Fruit fly (Drosophila melanogaster) whole organism, wandering third instar larva: Measurements from ENCODE around the gene SmydA-9.
A peak's percentile ranks its signal among the peaks of the same experiment; 100 is the strongest.

Source experiments
- Abd-B ChIP-seq: fragments of >200 bp; optimal IDR thresholded peaks from 2 replicates; lab custom pipeline; 2017; ENCODE audit warnings: missing biosample characterization, missing genetic modification characterization
- CG32264 ChIP-seq: fragments of 200-800 bp; sonication (Bioruptor generic); optimal IDR thresholded peaks from 2 replicates; lab custom pipeline; 2016; ENCODE audit warnings: missing biosample characterization, missing genetic modification characterization
- CG9705 ChIP-seq: fragments of 200-800 bp; sonication (Bioruptor generic); optimal IDR thresholded peaks from 2 replicates; lab custom pipeline; 2018; ENCODE audit warnings: missing biosample characterization, mild to moderate bottlenecking, missing genetic modification characterization
- CrebA ChIP-seq: fragments of 200-800 bp; sonication (Bioruptor generic); optimal IDR thresholded peaks from 2 replicates; lab custom pipeline; 2016; ENCODE audit warnings: missing biosample characterization, mild to moderate bottlenecking, missing genetic modification characterization, borderline replicate concordance
- Dfd ChIP-seq: fragments of >200 bp; optimal IDR thresholded peaks from 2 replicates; lab custom pipeline; 2017; ENCODE audit warnings: missing biosample characterization, missing genetic modification characterization
- Dif ChIP-seq: fragments of 200-275, 200-300 bp; sonication (Bioruptor generic); optimal IDR thresholded peaks from 2 replicates; lab custom pipeline; 2018; ENCODE audit warnings: missing biosample characterization, missing genetic modification characterization; ENCODE audit not compliant: partially characterized antibody
- GATAd ChIP-seq: sonication (Bioruptor generic); optimal IDR thresholded peaks from 2 replicates; lab custom pipeline; 2016; ENCODE audit warnings: missing biosample characterization, missing genetic modification characterization
- HLH106 ChIP-seq: fragments of 200-800 bp; optimal IDR thresholded peaks from 3 replicates; lab custom pipeline; 2019; ENCODE audit warnings: missing biosample characterization, mild to moderate bottlenecking, missing genetic modification characterization, moderate library complexity
- Hnf4 ChIP-seq: fragments of 200-800 bp; sonication (Bioruptor generic); optimal IDR thresholded peaks from 2 replicates; lab custom pipeline; 2016; ENCODE audit warnings: missing biosample characterization, mild to moderate bottlenecking, missing genetic modification characterization
- Hr78 ChIP-seq: fragments of >200 bp; optimal IDR thresholded peaks from 2 replicates; lab custom pipeline; 2017; ENCODE audit warnings: missing biosample characterization, missing genetic modification characterization
- Hr83 ChIP-seq: fragments of 200-300 bp; sonication (Bioruptor generic); optimal IDR thresholded peaks from 2 replicates; lab custom pipeline; 2016; ENCODE audit warnings: missing biosample characterization, mild to moderate bottlenecking, missing genetic modification characterization, moderate library complexity; ENCODE audit not compliant: poor library complexity, severe bottlenecking
- Jra ChIP-seq: sonication (Bioruptor generic); optimal IDR thresholded peaks from 2 replicates; lab custom pipeline; 2016; ENCODE audit warnings: missing biosample characterization, missing genetic modification characterization
- Myc ChIP-seq: fragments of >200 bp; optimal IDR thresholded peaks from 2 replicates; lab custom pipeline; 2017
- N ChIP-seq: fragments of >200 bp; optimal IDR thresholded peaks from 2 replicates; lab custom pipeline; 2018; ENCODE audit warnings: missing biosample characterization, missing external identifiers, missing genetic modification characterization
- OdsH ChIP-seq: fragments of 200-800 bp; sonication (Bioruptor generic); optimal IDR thresholded peaks from 2 replicates; lab custom pipeline; 2016; ENCODE audit warnings: missing biosample characterization, mild to moderate bottlenecking, missing genetic modification characterization
- Rel ChIP-seq, 2 experiments: fragments of 200-800 bp; sonication (Bioruptor generic) in 1 of 2; optimal IDR thresholded peaks; 2 replicates in 1 of 2; 3 replicates in 1 of 2; lab custom pipeline; 2016 to 2019; ENCODE audit warnings: mild to moderate bottlenecking in 2 of 2, missing biosample characterization in 2 of 2, missing genetic modification characterization in 2 of 2, moderate library complexity in 1 of 2
- Sp1 ChIP-seq: fragments of 200-800 bp; sonication (Bioruptor generic); optimal IDR thresholded peaks from 3 replicates; lab custom pipeline; 2019; ENCODE audit warnings: missing biosample characterization, mild to moderate bottlenecking, missing genetic modification characterization, moderate library complexity
- Vsx2 ChIP-seq: fragments of 200-300, 225-300 bp; sonication (Bioruptor generic); optimal IDR thresholded peaks from 2 replicates; lab custom pipeline; 2018; ENCODE audit warnings: missing biosample characterization, missing genetic modification characterization; ENCODE audit not compliant: partially characterized antibody
- br ChIP-seq: fragments of 200-800 bp; sonication (Bioruptor generic); optimal IDR thresholded peaks from 2 replicates; lab custom pipeline; 2016; ENCODE audit warnings: missing biosample characterization, missing genetic modification characterization
- dl ChIP-seq, 2 experiments: fragments of 175-275, 200-275 bp in 1 of 2; fragments of 200-275 bp in 1 of 2; sonication (Bioruptor generic); optimal IDR thresholded peaks; lab custom pipeline; 2018; ENCODE audit warnings: mild to moderate bottlenecking in 2 of 2, missing biosample characterization in 2 of 2, missing genetic modification characterization in 2 of 2, moderate library complexity in 2 of 2; ENCODE audit not compliant: partially characterized antibody in 2 of 2, insufficient read depth in 1 of 2
- dmrt93B ChIP-seq: fragments of 200-800 bp; sonication (Bioruptor generic); optimal IDR thresholded peaks from 2 replicates; lab custom pipeline; 2018; ENCODE audit warnings: missing biosample characterization, mild to moderate bottlenecking, missing genetic modification characterization
- dsf ChIP-seq: sonication (Bioruptor generic); optimal IDR thresholded peaks from 2 replicates; lab custom pipeline; 2016; ENCODE audit warnings: missing biosample characterization, missing genetic modification characterization, borderline replicate concordance
- ey ChIP-seq: fragments of 200-800 bp; sonication (Bioruptor generic); optimal IDR thresholded peaks from 2 replicates; lab custom pipeline; 2016; ENCODE audit warnings: missing biosample characterization, missing genetic modification characterization
- foxo ChIP-seq, 2 experiments: fragments of 200-800 bp; sonication (Bioruptor generic); optimal IDR thresholded peaks; 2 replicates in 1 of 2; 3 replicates in 1 of 2; lab custom pipeline; 2016 to 2017; ENCODE audit warnings: missing biosample characterization in 2 of 2, missing genetic modification characterization in 2 of 2
- fru ChIP-seq: fragments of 200-800 bp; sonication (Bioruptor generic); optimal IDR thresholded peaks from 3 replicates; lab custom pipeline; 2016; ENCODE audit warnings: missing biosample characterization, mild to moderate bottlenecking, missing genetic modification characterization
- h ChIP-seq: fragments of 200-800 bp; sonication (Bioruptor generic); optimal IDR thresholded peaks from 3 replicates; lab custom pipeline; 2016; ENCODE audit warnings: missing biosample characterization, mild to moderate bottlenecking, missing genetic modification characterization
- jim ChIP-seq: fragments of 175-275, 200-325 bp; sonication (Bioruptor generic); optimal IDR thresholded peaks from 2 replicates; lab custom pipeline; 2016; ENCODE audit warnings: missing biosample characterization, mild to moderate bottlenecking, missing genetic modification characterization
- lola ChIP-seq: fragments of >200 bp; optimal IDR thresholded peaks from 2 replicates; lab custom pipeline; 2017; ENCODE audit warnings: missing biosample characterization, missing genetic modification characterization
- pan ChIP-seq: fragments of >200 bp; optimal IDR thresholded peaks from 2 replicates; lab custom pipeline; 2017
- psq ChIP-seq: fragments of 200-800 bp; sonication (Bioruptor generic); optimal IDR thresholded peaks from 3 replicates; lab custom pipeline; 2017; ENCODE audit warnings: missing biosample characterization, mild to moderate bottlenecking, missing genetic modification characterization, moderate library complexity
- rgr ChIP-seq: fragments of 200-800 bp; sonication (Bioruptor generic); optimal IDR thresholded peaks from 3 replicates; lab custom pipeline; 2016; ENCODE audit warnings: missing biosample characterization, mild to moderate bottlenecking, missing genetic modification characterization
- sage ChIP-seq: fragments of 200-800 bp; sonication (Bioruptor generic); optimal IDR thresholded peaks from 2 replicates; lab custom pipeline; 2016; ENCODE audit warnings: missing biosample characterization, mild to moderate bottlenecking, missing genetic modification characterization
- sv ChIP-seq: fragments of 200-800 bp; sonication (Bioruptor generic); optimal IDR thresholded peaks from 3 replicates; lab custom pipeline; 2016; ENCODE audit warnings: missing biosample characterization, missing genetic modification characterization
- tai ChIP-seq: sonication (Bioruptor generic); optimal IDR thresholded peaks from 2 replicates; lab custom pipeline; 2016; ENCODE audit warnings: missing biosample characterization, missing genetic modification characterization
- usp ChIP-seq: fragments of >200 bp; optimal IDR thresholded peaks from 2 replicates; lab custom pipeline; 2017; ENCODE audit warnings: missing biosample characterization, missing genetic modification characterization
- woc ChIP-seq: sonication (Bioruptor generic); optimal IDR thresholded peaks from 2 replicates; lab custom pipeline; 2016; ENCODE audit warnings: missing biosample characterization, mild to moderate bottlenecking, missing genetic modification characterization

SmydA-9 gene

DNA sequence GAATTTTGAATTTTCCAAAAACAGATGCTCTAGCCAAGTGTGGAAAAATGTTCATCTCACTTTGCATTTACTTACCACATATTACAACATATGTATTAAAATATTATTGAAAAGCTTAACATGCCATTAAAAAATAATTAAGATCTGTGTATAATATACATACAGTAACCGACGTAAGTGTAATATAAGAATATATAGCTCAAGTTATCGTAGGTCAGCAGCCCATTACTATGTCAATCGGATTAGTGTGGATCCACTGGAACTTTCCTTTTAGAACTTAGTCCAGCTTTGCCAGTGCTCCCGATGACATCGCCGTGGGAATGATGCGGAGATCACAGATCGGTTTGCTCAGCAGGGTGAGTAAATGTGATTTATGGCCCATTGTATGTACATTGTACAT lies 3.9 kb upstream of the SmydA-9 start, which contains the start of gene Obp8a:
Obp8a (plus strand) TSS at position 301 of the 400 bp plus-strand sequence.
- TF ChIP-seq Abd-B (GFP tag; lab: Kevin White, UChicago) = no peak
- no peak for TF ChIP-seq sage (GFP tag; lab: Kevin White, UChicago)
- no peak for TF ChIP-seq woc (GFP tag; lab: Kevin White, UChicago)
- TF ChIP-seq GATAd (GFP tag; lab: Kevin White, UChicago) = no peak
- TF ChIP-seq dl (GFP tag; optimal IDR thresholded peaks at IDR 0.05; lab: Kevin White, UChicago; ENCODE audit: insufficient read depth in 1 of 2, partially characterized antibody in 2 of 2) = no peak

DNA sequence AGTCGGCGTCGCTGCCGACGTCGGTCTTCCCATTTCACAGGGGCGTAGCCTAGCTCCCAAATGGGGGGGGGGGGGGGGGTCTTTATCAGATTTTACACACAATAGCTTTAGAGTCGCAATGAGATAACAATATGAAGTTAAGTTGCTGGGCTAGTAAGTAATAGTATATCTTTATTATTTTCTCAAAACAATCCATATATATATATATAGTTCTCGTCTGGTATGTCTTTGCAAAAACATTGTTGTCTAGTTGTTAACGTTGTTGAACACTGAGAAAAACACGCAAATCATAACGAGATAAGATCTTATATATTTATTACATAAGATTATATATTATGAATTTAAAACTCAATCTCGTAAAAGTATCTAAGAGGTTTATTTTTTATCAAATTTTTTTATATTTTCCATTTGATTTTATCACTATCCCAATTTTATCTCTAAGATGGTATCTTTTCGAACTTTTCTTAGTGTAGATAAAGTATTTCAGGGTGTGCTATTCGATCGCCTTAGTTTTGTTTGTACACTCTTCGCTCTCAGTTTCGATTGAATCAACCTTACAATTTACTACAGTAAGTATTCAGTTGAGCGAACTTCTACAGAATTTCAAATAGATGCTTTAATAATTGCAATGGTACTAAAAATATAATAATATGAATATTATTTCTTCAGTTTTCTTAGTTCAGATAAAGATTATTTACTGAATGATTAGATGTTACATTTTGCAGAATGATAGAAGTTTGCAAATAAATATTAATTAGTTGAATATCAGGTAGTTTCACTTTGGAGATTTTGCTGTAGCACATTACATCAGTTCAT lies 8.6 kb downstream of the SmydA-9 start:
- TF ChIP-seq foxo (GFP tag; optimal IDR thresholded peaks at IDR 0.05; lab: Kevin White, UChicago) = peak in 1 of 2 experiments; percentile 5
- TF ChIP-seq h (GFP tag; lab: Kevin White, UChicago) = peak; percentile 14
- peak; percentile 44 for TF ChIP-seq rgr
- no peak for TF ChIP-seq Dfd (GFP tag; lab: Kevin White, UChicago)
- no peak for TF ChIP-seq Rel (GFP tag; optimal IDR thresholded peaks at IDR 0.05; lab: Kevin White, UChicago)
- no peak for TF ChIP-seq Rel (tag; optimal IDR thresholded peaks at IDR 0.05; lab: Kevin White, UChicago)
- TF ChIP-seq fru (GFP tag; lab: Kevin White, UChicago) = peak; percentile 21
- peak; percentile 29 for TF ChIP-seq psq (GFP tag; lab: Kevin White, UChicago)
- TF ChIP-seq GATAd (GFP tag; lab: Kevin White, UChicago) = no peak
- no peak for TF ChIP-seq br (GFP tag; lab: Kevin White, UChicago)
- TF ChIP-seq sv (GFP tag; lab: Kevin White, UChicago) = peak; percentile 4
- peak; percentile 44 for TF ChIP-seq HLH106 (tag; lab: Kevin White, UChicago)

DNA sequence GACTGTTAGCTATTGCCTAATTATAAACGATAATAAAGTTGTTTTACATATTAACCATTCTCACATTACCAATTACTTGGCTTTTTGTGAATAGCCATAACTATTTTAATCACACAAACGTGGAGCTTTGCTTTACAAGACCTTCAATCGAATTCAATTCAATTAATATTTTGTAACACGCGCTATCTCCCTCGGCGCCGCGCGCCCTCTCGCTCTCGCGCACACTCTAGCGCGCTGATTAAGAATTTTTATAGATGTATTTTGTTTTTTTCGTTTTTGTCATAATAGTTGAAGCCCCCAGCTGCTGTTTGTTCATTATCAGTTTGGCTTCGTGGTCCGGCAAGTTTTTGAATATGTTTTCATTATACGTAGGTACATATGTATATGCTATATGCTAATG lies 9.6 kb downstream of the SmydA-9 start:
- TF ChIP-seq tai (no peak), sage (GFP tag; lab: Kevin White, UChicago) (no peak), HLH106 (tag; lab: Kevin White, UChicago) (no peak), foxo (GFP tag; optimal IDR thresholded peaks at IDR 0.05; lab: Kevin White, UChicago) (no peak), fru (GFP tag; lab: Kevin White, UChicago) (no peak), Dfd (GFP tag; lab: Kevin White, UChicago) (no peak)

- no peak for TF ChIP-seq h (GFP tag; lab: Kevin White, UChicago)
- no peak for TF ChIP-seq foxo (GFP tag; optimal IDR thresholded peaks at IDR 0.05; lab: Kevin White, UChicago)
- no peak for TF ChIP-seq Hnf4 (GFP tag; lab: Kevin White, UChicago)
- no peak for TF ChIP-seq Rel (GFP tag; optimal IDR thresholded peaks at IDR 0.05; lab: Kevin White, UChicago)
- TF ChIP-seq Rel (tag; optimal IDR thresholded peaks at IDR 0.05; lab: Kevin White, UChicago) = peak; percentile 79
- TF ChIP-seq dmrt93B (GFP tag; lab: Kevin White, UChicago) = no peak
- TF ChIP-seq CrebA = no peak
- no peak for TF ChIP-seq sv (GFP tag; lab: Kevin White, UChicago)
- no peak for TF ChIP-seq br (GFP tag; lab: Kevin White, UChicago)
- TF ChIP-seq woc (GFP tag; lab: Kevin White, UChicago) = no peak
Observed at dm6 chrX:9200234-9200633, 10.5 kb downstream of the SmydA-9 start.

- no peak for TF ChIP-seq Abd-B (GFP tag; lab: Kevin White, UChicago)
- no peak for TF ChIP-seq Vsx2 (GFP tag; lab: Kevin White, UChicago)
- peak; percentile 81 for TF ChIP-seq Hnf4 (GFP tag; lab: Kevin White, UChicago)
- peak; percentile 81 for TF ChIP-seq sage (GFP tag; lab: Kevin White, UChicago)
- TF ChIP-seq pan (lab: Kevin White, UChicago) = no peak
- TF ChIP-seq Dfd (GFP tag; lab: Kevin White, UChicago) = no peak
- TF ChIP-seq Sp1 = peak; percentile 69
- no peak for TF ChIP-seq lola (GFP tag; lab: Kevin White, UChicago)
- TF ChIP-seq Jra = peak; percentile 73
- TF ChIP-seq jim (GFP tag; lab: Kevin White, UChicago) = no peak
- no peak for TF ChIP-seq CG32264 (GFP tag; lab: Kevin White, UChicago)
- no peak for TF ChIP-seq Myc (lab: Kevin White, UChicago)
- peak; percentile 36 for TF ChIP-seq dmrt93B (GFP tag; lab: Kevin White, UChicago)
- no peak for TF ChIP-seq Hr78 (GFP tag; lab: Kevin White, UChicago)
- TF ChIP-seq N (GFP tag; lab: Kevin White, UChicago) = no peak
- peak; percentile 44 for TF ChIP-seq CG9705 (GFP tag; lab: Kevin White, UChicago)
- TF ChIP-seq sv (GFP tag; lab: Kevin White, UChicago) = peak; percentile 71
- TF ChIP-seq rgr = peak; percentile 85
- peak; percentile 79 for TF ChIP-seq OdsH
- peak; percentile 59 for TF ChIP-seq ey (GFP tag; lab: Kevin White, UChicago)
- peak; percentile 66 for TF ChIP-seq dsf (GFP tag; lab: Kevin White, UChicago)
- TF ChIP-seq fru (GFP tag; lab: Kevin White, UChicago) = peak; percentile 77
- TF ChIP-seq woc (GFP tag; lab: Kevin White, UChicago) = peak; percentile 61
- TF ChIP-seq h (GFP tag; lab: Kevin White, UChicago) = peak; percentile 80
- TF ChIP-seq usp (GFP tag; lab: Kevin White, UChicago) = no peak
- no peak for TF ChIP-seq Dif
- TF ChIP-seq HLH106 (tag; lab: Kevin White, UChicago) = peak; percentile 74
- no peak for TF ChIP-seq dl (GFP tag; optimal IDR thresholded peaks at IDR 0.05; lab: Kevin White, UChicago; ENCODE audit: insufficient read depth in 1 of 2, partially characterized antibody in 2 of 2)
- peak; percentile 55 for TF ChIP-seq Hr83
Observed at dm6 chrX:9196362-9196761, 14.3 kb downstream of the SmydA-9 start, which contains the start of gene CG12118. CG12118 (minus strand) TSS chrX:9196414.
